Fruit fly (Drosophila melanogaster) whole organism, embryonic: ENCODE data around the gene cd.

Experiments used
- Atf-2 ChIP-seq: fragments of 200-800 bp; sonication (Bioruptor generic); optimal IDR thresholded peaks from 2 replicates; lab custom pipeline; 2016; ENCODE audit warnings: missing biosample characterization, missing genetic modification characterization
- Atf3 ChIP-seq: fragments of 200-800 bp; sonication (Bioruptor generic); optimal IDR thresholded peaks from 3 replicates; lab custom pipeline; 2016; ENCODE audit warnings: missing biosample characterization, missing genetic modification characterization
- CG11504 ChIP-seq: fragments of 200-800 bp; sonication (Bioruptor generic); optimal IDR thresholded peaks from 3 replicates; lab custom pipeline; 2019; ENCODE audit warnings: missing biosample characterization, mild to moderate bottlenecking, missing genetic modification characterization, moderate library complexity
- CG12236 ChIP-seq: fragments of 200-800 bp; sonication (Bioruptor generic); optimal IDR thresholded peaks from 2 replicates; lab custom pipeline; 2016; ENCODE audit warnings: missing biosample characterization, missing genetic modification characterization
- CG13296 ChIP-seq: fragments of 200-800 bp; sonication (Bioruptor generic); optimal IDR thresholded peaks from 3 replicates; lab custom pipeline; 2018; ENCODE audit warnings: missing biosample characterization, mild to moderate bottlenecking, missing genetic modification characterization
- CG14441 ChIP-seq: fragments of 200-800 bp; sonication (Bioruptor generic); IDR thresholded peaks from 2 replicates; pipeline ENCODE4 v1.3.6; 2022; ENCODE audit warnings: missing biosample characterization, missing genetic modification characterization
- CG17568 ChIP-seq: fragments of 200-800 bp; sonication (Bioruptor generic); optimal IDR thresholded peaks from 2 replicates; lab custom pipeline; 2018; ENCODE audit warnings: missing biosample characterization, mild to moderate bottlenecking, missing genetic modification characterization, moderate library complexity
- CG2120 ChIP-seq: fragments of 200-800 bp; sonication (Bioruptor generic); optimal IDR thresholded peaks from 3 replicates; lab custom pipeline; 2016; ENCODE audit warnings: missing biosample characterization, missing genetic modification characterization
- CG2202 ChIP-seq: fragments of 200-800 bp; sonication (Bioruptor generic); optimal IDR thresholded peaks from 2 replicates; lab custom pipeline; 2018; ENCODE audit warnings: missing biosample characterization, mild to moderate bottlenecking, missing genetic modification characterization
- CG2712 ChIP-seq: fragments of 200-800 bp; optimal IDR thresholded peaks from 3 replicates; lab custom pipeline; 2019; ENCODE audit warnings: missing biosample characterization, mild to moderate bottlenecking, missing genetic modification characterization, moderate library complexity
- CG31365 ChIP-seq: fragments of 200-800 bp; sonication (Bioruptor generic); optimal IDR thresholded peaks from 2 replicates; lab custom pipeline; 2018; ENCODE audit warnings: missing biosample characterization, mild to moderate bottlenecking, missing genetic modification characterization
- CG3407 ChIP-seq: fragments of 200-800 bp; sonication (Bioruptor generic); optimal IDR thresholded peaks from 2 replicates; lab custom pipeline; 2018; ENCODE audit warnings: missing biosample characterization, mild to moderate bottlenecking, missing genetic modification characterization
- CG34376 ChIP-seq: fragments of 200-800 bp; sonication (Bioruptor generic); optimal IDR thresholded peaks from 2 replicates; lab custom pipeline; 2018; ENCODE audit warnings: missing biosample characterization, mild to moderate bottlenecking, missing genetic modification characterization
- CG3726 ChIP-seq: fragments of 200-800 bp; sonication (Bioruptor generic); IDR thresholded peaks from 3 replicates; pipeline ENCODE4, ENCODE4 v1.3.6; 2022; ENCODE audit warnings: missing biosample characterization, missing genetic modification characterization
- CG3847 ChIP-seq: fragments of 200-800 bp; sonication (Bioruptor generic); IDR thresholded peaks from 2 replicates; pipeline ENCODE4 v1.3.6; 2022; ENCODE audit warnings: missing biosample characterization, missing genetic modification characterization
- CG42726 ChIP-seq: fragments of 200-800 bp; sonication (Bioruptor generic); IDR thresholded peaks from 2 replicates; pipeline ENCODE4 v1.3.6; 2022; ENCODE audit warnings: missing biosample characterization, missing genetic modification characterization; ENCODE audit not compliant: partially characterized antibody
- CG4360 ChIP-seq: fragments of 200-800 bp; sonication (Bioruptor generic); IDR thresholded peaks from 2 replicates; pipeline ENCODE4 v1.3.6; 2022; ENCODE audit warnings: missing biosample characterization, missing genetic modification characterization
- CG4617 ChIP-seq: fragments of 200-800 bp; sonication (Bioruptor generic); optimal IDR thresholded peaks from 3 replicates; lab custom pipeline; 2016; ENCODE audit warnings: missing biosample characterization, missing genetic modification characterization, borderline replicate concordance
- CG4707 ChIP-seq: fragments of 200-800 bp; sonication (Bioruptor generic); optimal IDR thresholded peaks from 2 replicates; lab custom pipeline; 2018; ENCODE audit warnings: missing biosample characterization, mild to moderate bottlenecking, missing genetic modification characterization, moderate library complexity
- CG4730 ChIP-seq: fragments of 200-800 bp; sonication (Bioruptor generic); IDR thresholded peaks from 2 replicates; pipeline ENCODE4 v1.3.6; 2022; ENCODE audit warnings: missing biosample characterization, missing genetic modification characterization
- CG6765 ChIP-seq: fragments of 200-800 bp; sonication (Bioruptor generic); optimal IDR thresholded peaks from 3 replicates; lab custom pipeline; 2017; ENCODE audit warnings: missing biosample characterization, mild to moderate bottlenecking, missing genetic modification characterization
- CG8388 ChIP-seq: fragments of 200-800 bp; sonication (Bioruptor generic); optimal IDR thresholded peaks from 2 replicates; lab custom pipeline; 2019; ENCODE audit warnings: missing biosample characterization, mild to moderate bottlenecking, missing genetic modification characterization, moderate library complexity
- CG8924 ChIP-seq: fragments of 200-800 bp; optimal IDR thresholded peaks from 3 replicates; lab custom pipeline; 2019; ENCODE audit warnings: missing biosample characterization, mild to moderate bottlenecking, missing genetic modification characterization, moderate library complexity
- CG9215 ChIP-seq: fragments of 200-800 bp; sonication (Bioruptor generic); IDR thresholded peaks from 2 replicates; pipeline ENCODE4 v1.3.6; 2022; ENCODE audit warnings: missing biosample characterization, missing genetic modification characterization
- CG9797 ChIP-seq: fragments of 200-800 bp; sonication (Bioruptor generic); optimal IDR thresholded peaks from 3 replicates; lab custom pipeline; 2018; ENCODE audit warnings: missing biosample characterization, mild to moderate bottlenecking, missing genetic modification characterization
- CG9817 ChIP-seq: fragments of 200-800 bp; sonication (Bioruptor generic); optimal IDR thresholded peaks from 2 replicates; lab custom pipeline; 2018; ENCODE audit warnings: missing biosample characterization, mild to moderate bottlenecking, missing genetic modification characterization, moderate library complexity
- Dad ChIP-seq: fragments of 200-800 bp; sonication (Bioruptor generic); optimal IDR thresholded peaks from 3 replicates; lab custom pipeline; 2016; ENCODE audit warnings: missing biosample characterization, missing genetic modification characterization
- Dref ChIP-seq: fragments of 200-800 bp; sonication (Bioruptor generic); IDR thresholded peaks from 2 replicates; pipeline ENCODE4 v1.3.6; 2022; ENCODE audit warnings: missing biosample characterization, missing genetic modification characterization
- Meics ChIP-seq: fragments of 200-800 bp; sonication (Bioruptor generic); optimal IDR thresholded peaks from 2 replicates; lab custom pipeline; 2017; ENCODE audit warnings: missing biosample characterization, mild to moderate bottlenecking, missing genetic modification characterization
- Neu2 ChIP-seq: fragments of 200-800 bp; sonication (Bioruptor generic); optimal IDR thresholded peaks from 3 replicates; lab custom pipeline; 2016; ENCODE audit warnings: missing biosample characterization, missing genetic modification characterization, borderline replicate concordance
- Nf-YC ChIP-seq: fragments of 200-800 bp; optimal IDR thresholded peaks from 3 replicates; lab custom pipeline; 2019; ENCODE audit warnings: missing biosample characterization, mild to moderate bottlenecking, missing genetic modification characterization, moderate library complexity
- Oli ChIP-seq: fragments of 200-800 bp; sonication (Bioruptor generic); optimal IDR thresholded peaks from 2 replicates; lab custom pipeline; 2018; ENCODE audit warnings: missing biosample characterization, mild to moderate bottlenecking, missing genetic modification characterization, moderate library complexity
- PHDP ChIP-seq: fragments of 200-800 bp; sonication (Bioruptor generic); optimal IDR thresholded peaks from 3 replicates; lab custom pipeline; 2018; ENCODE audit warnings: missing biosample characterization, mild to moderate bottlenecking, missing genetic modification characterization, moderate library complexity
- Ptx1 ChIP-seq: fragments of 200-800 bp; sonication (Bioruptor generic); IDR thresholded peaks from 2 replicates; pipeline ENCODE4 v1.3.6; 2022; ENCODE audit warnings: missing biosample characterization, missing genetic modification characterization
- Sox102F ChIP-seq: fragments of 200-800 bp; sonication (Bioruptor generic); optimal IDR thresholded peaks from 2 replicates; lab custom pipeline; 2018; ENCODE audit warnings: missing biosample characterization, mild to moderate bottlenecking, missing genetic modification characterization, moderate library complexity
- ab ChIP-seq: fragments of 200-800 bp; sonication (Bioruptor generic); optimal IDR thresholded peaks from 2 replicates; lab custom pipeline; 2016; ENCODE audit warnings: missing biosample characterization, missing genetic modification characterization
- btn ChIP-seq: fragments of 200-800 bp; sonication (Bioruptor generic); optimal IDR thresholded peaks from 2 replicates; lab custom pipeline; 2016; ENCODE audit warnings: missing biosample characterization, missing genetic modification characterization
- cg ChIP-seq: fragments of 200-800 bp; sonication (Bioruptor generic); optimal IDR thresholded peaks from 3 replicates; lab custom pipeline; 2019; ENCODE audit warnings: missing biosample characterization, mild to moderate bottlenecking, missing genetic modification characterization, moderate library complexity
- croc ChIP-seq: fragments of 200-800 bp; sonication (Bioruptor generic); conservative IDR thresholded peaks from 3 replicates; pipeline ENCODE4 v1.3.6; 2022; ENCODE audit warnings: missing biosample characterization, missing genetic modification characterization
- dm ChIP-seq: fragments of 200-800 bp; sonication (Bioruptor generic); optimal IDR thresholded peaks from 3 replicates; lab custom pipeline; 2016; ENCODE audit warnings: missing biosample characterization, missing genetic modification characterization
- emc ChIP-seq: fragments of 200-800 bp; sonication (Bioruptor generic); optimal IDR thresholded peaks from 2 replicates; lab custom pipeline; 2016; ENCODE audit warnings: missing biosample characterization, missing genetic modification characterization
- fd3F ChIP-seq: fragments of 200-800 bp; sonication (Bioruptor generic); optimal IDR thresholded peaks from 2 replicates; lab custom pipeline; 2018; ENCODE audit warnings: missing biosample characterization, mild to moderate bottlenecking, missing genetic modification characterization, moderate library complexity
- ken ChIP-seq: fragments of 200-800 bp; sonication (Bioruptor generic); IDR thresholded peaks from 3 replicates; pipeline ENCODE4 v1.3.6; 2022; ENCODE audit warnings: missing biosample characterization, missing genetic modification characterization
- lab ChIP-seq: fragments of 200-800 bp; sonication (Bioruptor generic); optimal IDR thresholded peaks from 3 replicates; lab custom pipeline; 2017; ENCODE audit warnings: missing biosample characterization, missing genetic modification characterization, mild to moderate bottlenecking, moderate library complexity, missing genetic modification reagents
- nau ChIP-seq: fragments of 200-800 bp; sonication (Bioruptor generic); optimal IDR thresholded peaks from 3 replicates; lab custom pipeline; 2017; ENCODE audit warnings: missing biosample characterization, mild to moderate bottlenecking, missing genetic modification characterization, missing genetic modification reagents
- otp ChIP-seq: fragments of 200-800 bp; sonication (Bioruptor generic); IDR thresholded peaks from 3 replicates; pipeline ENCODE4, ENCODE4 v1.3.6; 2022; ENCODE audit warnings: missing biosample characterization, missing genetic modification characterization
- scrt ChIP-seq: fragments of 200-800 bp; sonication (Bioruptor generic); optimal IDR thresholded peaks from 2 replicates; lab custom pipeline; 2018; ENCODE audit warnings: missing biosample characterization, mild to moderate bottlenecking, missing genetic modification characterization, moderate library complexity
- shn ChIP-seq: fragments of 200-800 bp; sonication (Bioruptor generic); optimal IDR thresholded peaks from 3 replicates; lab custom pipeline; 2016; ENCODE audit warnings: missing biosample characterization, missing genetic modification characterization
- twi ChIP-seq: fragments of 200-800 bp; optimal IDR thresholded peaks from 2 replicates; lab custom pipeline; 2019; ENCODE audit warnings: missing biosample characterization, mild to moderate bottlenecking, missing genetic modification characterization, moderate library complexity

cd gene

dm6 chr3R:22667284-22667958 lies 27.3 kb upstream of the cd start (continued):
- TF ChIP-seq CG9215, result peak; percentile 55
- TF ChIP-seq CG34376 (GFP tag; lab: Kevin White, UChicago), result no peak
- peak; percentile 70 for TF ChIP-seq nau (GFP tag; lab: Kevin White, UChicago)
- TF ChIP-seq Atf-2 (GFP tag; lab: Kevin White, UChicago), result peak; percentile 74
- peak; percentile 65 for TF ChIP-seq shn (GFP tag; lab: Kevin White, UChicago)
- peak; percentile 79 for TF ChIP-seq lab (GFP tag; lab: Kevin White, UChicago)
- TF ChIP-seq CG42726 (GFP tag; lab: Robert Waterston, UW), result no peak
- peak; percentile 49 for TF ChIP-seq CG4707 (GFP tag; lab: Kevin White, UChicago)
- peak; percentile 75 for TF ChIP-seq croc (GFP tag; lab: Robert Waterston, UW)
- TF ChIP-seq twi, result peak; percentile 46
- peak; percentile 78; the same call in 2 of the 3 replicates for TF ChIP-seq otp (GFP tag; lab: Robert Waterston, UW)
- TF ChIP-seq emc (GFP tag; lab: Kevin White, UChicago), result no peak
- peak; percentile 66 for TF ChIP-seq CG3407 (GFP tag; lab: Kevin White, UChicago)
- TF ChIP-seq PHDP, result peak; percentile 73
- peak; percentile 32 for TF ChIP-seq Nf-YC (tag; lab: Kevin White, UChicago)
- TF ChIP-seq CG31365 (tag; lab: Kevin White, UChicago), result no peak
- peak; percentile 36 for TF ChIP-seq CG2120 (GFP tag; lab: Kevin White, UChicago)
- no peak for TF ChIP-seq ab (GFP tag; lab: Kevin White, UChicago)
- peak; percentile 35 for TF ChIP-seq dm (GFP tag; lab: Kevin White, UChicago)
- TF ChIP-seq CG9817, result peak; percentile 52
- peak; percentile 93 for TF ChIP-seq CG2712 (tag; lab: Kevin White, UChicago)
- no peak for TF ChIP-seq btn (GFP tag; lab: Kevin White, UChicago)
- TF ChIP-seq CG12236 (GFP tag; lab: Kevin White, UChicago), result peak; percentile 38
- peak; percentile 63; the same call in 2 of the 3 replicates for TF ChIP-seq CG3726 (GFP tag; lab: Robert Waterston, UW)
- peak; percentile 62 for TF ChIP-seq CG2202 (tag; lab: Kevin White, UChicago)
- TF ChIP-seq CG8388 (GFP tag; lab: Kevin White, UChicago), result peak; percentile 84
- peak; percentile 49 for TF ChIP-seq CG17568 (GFP tag; lab: Kevin White, UChicago)
- TF ChIP-seq CG4617 (GFP tag; lab: Kevin White, UChicago), result peak; percentile 12
- no peak for TF ChIP-seq Neu2
- TF ChIP-seq CG14441 (GFP tag; lab: Robert Waterston, UW), result peak; percentile 71
- no peak for TF ChIP-seq cg (GFP tag; lab: Kevin White, UChicago)
- peak; percentile 65 for TF ChIP-seq Atf3 (GFP tag; lab: Kevin White, UChicago)
- TF ChIP-seq ken (GFP tag; lab: Robert Waterston, UW), result peak; percentile 63; the same call in 2 of the 3 replicates
- TF ChIP-seq Dref (GFP tag; lab: Robert Waterston, UW), result no peak
- TF ChIP-seq Sox102F (GFP tag; lab: Kevin White, UChicago), result peak; percentile 90
- TF ChIP-seq Oli, result peak; percentile 86
- TF ChIP-seq CG6765 (GFP tag; lab: Kevin White, UChicago), result peak; percentile 15
- TF ChIP-seq CG4360, result no peak; the same call in none of the 2 replicates
- TF ChIP-seq Meics (GFP tag; lab: Kevin White, UChicago), result peak; percentile 67
- peak; percentile 24; the same call in 1 of the 2 replicates for TF ChIP-seq CG3847 (GFP tag; lab: Robert Waterston, UW)
- TF ChIP-seq fd3F (GFP tag; lab: Kevin White, UChicago), result peak; percentile 9
- TF ChIP-seq scrt (GFP tag; lab: Kevin White, UChicago), result peak; percentile 55
- TF ChIP-seq CG13296 (GFP tag; lab: Kevin White, UChicago), result peak; percentile 68
- peak; percentile 95 for TF ChIP-seq CG11504 (tag; lab: Kevin White, UChicago)
- TF ChIP-seq CG9797 (GFP tag; lab: Kevin White, UChicago), result peak; percentile 6
- peak; percentile 91 for TF ChIP-seq CG8924
- TF ChIP-seq Ptx1 (GFP tag; lab: Robert Waterston, UW), result peak; percentile 73
- peak; percentile 13 for TF ChIP-seq Dad
- peak; percentile 64 for TF ChIP-seq CG4730
